Fruit fly (Drosophila melanogaster): ENCODE results near the gene CG4375.

Gene CG4375

DNA sequence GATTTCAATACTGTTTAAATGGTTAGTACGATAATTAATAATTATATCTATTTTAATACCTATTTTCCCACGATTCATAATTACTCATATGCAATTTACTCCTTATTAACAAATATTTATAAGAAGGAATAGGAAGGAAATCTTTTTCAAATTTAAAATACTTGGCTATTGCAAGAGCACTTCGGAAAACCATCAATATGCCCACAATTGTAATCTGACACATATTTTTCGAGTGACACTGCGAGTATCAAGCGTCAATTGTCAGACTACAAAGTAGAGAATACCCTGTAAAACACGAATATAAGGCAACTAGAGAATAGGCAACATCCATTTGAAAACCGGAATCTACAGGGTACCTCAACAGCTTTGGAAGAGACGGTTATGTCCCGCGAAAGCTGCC lies 21.7 kb upstream of the CG4375 start:
- no peak for TF ChIP-seq CG4328 (GFP tag; optimal IDR thresholded peaks at IDR 0.05)
- no peak for TF ChIP-seq CG14014 (GFP tag; IDR thresholded peaks at IDR 0.05)
- peak; percentile 32 for TF ChIP-seq HHEX (GFP tag; optimal IDR thresholded peaks at IDR 0.05)
- TF ChIP-seq CG8359 (GFP tag; optimal IDR thresholded peaks at IDR 0.05; ENCODE audit: borderline replicate concordance) = no peak
- peak; percentile 11 for TF ChIP-seq Med (GFP tag)
- TF ChIP-seq kay (GFP tag; optimal IDR thresholded peaks at IDR 0.05) = no peak
- no peak for TF ChIP-seq CG12769 (tag; optimal IDR thresholded peaks at IDR 0.05)
- no peak for TF ChIP-seq Abd-B (GFP tag; optimal IDR thresholded peaks at IDR 0.05)
- peak; percentile 13 for TF ChIP-seq CG6683 (GFP tag; optimal IDR thresholded peaks at IDR 0.05)
- no peak for TF ChIP-seq CG13775 (GFP tag; optimal IDR thresholded peaks at IDR 0.05)
- TF ChIP-seq CG8290 (GFP tag; optimal IDR thresholded peaks at IDR 0.05) = no peak
- no peak for TF ChIP-seq CG8290 (tag; optimal IDR thresholded peaks at IDR 0.05)
- TF ChIP-seq D19A (tag; optimal IDR thresholded peaks at IDR 0.05) = peak; percentile 14
- peak; percentile 40 for TF ChIP-seq bcd (GFP tag; optimal IDR thresholded peaks at IDR 0.05)
- no peak for TF ChIP-seq wek (GFP tag; optimal IDR thresholded peaks at IDR 0.05)
- no peak for TF ChIP-seq HLH4C (GFP tag; IDR thresholded peaks at IDR 0.05; ENCODE audit: partially characterized antibody)
- TF ChIP-seq corto (GFP tag; optimal IDR thresholded peaks at IDR 0.05) = no peak
- 0 out of 2 replicates have a peak, but pooled peaks have one; percentile 31 for TF ChIP-seq CG31441 (GFP tag; IDR thresholded peaks at IDR 0.05)
- TF ChIP-seq Vsx1 (GFP tag; optimal IDR thresholded peaks at IDR 0.05) = no peak
- TF ChIP-seq exex (tag; optimal IDR thresholded peaks at IDR 0.05) = peak; percentile 2
- no peak for TF ChIP-seq inv (GFP tag; IDR thresholded peaks at IDR 0.05; ENCODE audit: partially characterized antibody)
- TF ChIP-seq ap (GFP tag; IDR thresholded peaks at IDR 0.05) = no peak
- TF ChIP-seq hb (GFP tag; IDR thresholded peaks at IDR 0.05; ENCODE audit: partially characterized antibody) = no peak
- TF ChIP-seq gcm (GFP tag; optimal IDR thresholded peaks at IDR 0.05) = no peak
- TF ChIP-seq Hr3 (GFP tag; optimal IDR thresholded peaks at IDR 0.05) = no peak
- no peak for TF ChIP-seq CG31388 (GFP tag; optimal IDR thresholded peaks at IDR 0.05)
- 0 out of 2 replicates have a peak, but pooled peaks have one; percentile 22 for TF ChIP-seq lmd (GFP tag; IDR thresholded peaks at IDR 0.05)
- peak; percentile 36 for TF ChIP-seq Fer3 (tag; optimal IDR thresholded peaks at IDR 0.05)
- TF ChIP-seq NC2β (GFP tag; optimal IDR thresholded peaks at IDR 0.05) = no peak
- peak; percentile 12 for TF ChIP-seq CG12659 (GFP tag; optimal IDR thresholded peaks at IDR 0.05)
- no peak for TF ChIP-seq tx (GFP tag; optimal IDR thresholded peaks at IDR 0.05)
- TF ChIP-seq CG33557 (GFP tag; optimal IDR thresholded peaks at IDR 0.05) = no peak
- no peak for TF ChIP-seq CG1647 (GFP tag; optimal IDR thresholded peaks at IDR 0.05)
- TF ChIP-seq D19B (GFP tag; optimal IDR thresholded peaks at IDR 0.05) = peak; percentile 91
- peak; percentile 74 for TF ChIP-seq Meics (GFP tag; optimal IDR thresholded peaks at IDR 0.05)
- no peak for TF ChIP-seq E2f1 (GFP tag; IDR thresholded peaks at IDR 0.05)
- no peak for TF ChIP-seq CG4730 (GFP tag; IDR thresholded peaks at IDR 0.05)
- TF ChIP-seq dan (GFP tag; IDR thresholded peaks at IDR 0.05) = no peak
- TF ChIP-seq Hand (GFP tag; optimal IDR thresholded peaks at IDR 0.05) = peak; percentile 9
- TF ChIP-seq CG13424 (tag; optimal IDR thresholded peaks at IDR 0.05) = peak; percentile 25
- TF ChIP-seq CG1603 (tag; optimal IDR thresholded peaks at IDR 0.05) = no peak
- TF ChIP-seq Lhr (GFP tag; optimal IDR thresholded peaks at IDR 0.05) = no peak
- TF ChIP-seq Ssrp (tag; optimal IDR thresholded peaks at IDR 0.05) = no peak
- TF ChIP-seq CG3065 (GFP tag; optimal IDR thresholded peaks at IDR 0.05) = no peak
- no peak for TF ChIP-seq CG10462 (GFP tag; optimal IDR thresholded peaks at IDR 0.05)
- TF ChIP-seq Six4 (GFP tag; optimal IDR thresholded peaks at IDR 0.05) = no peak
- no peak for TF ChIP-seq gcm2 (GFP tag; optimal IDR thresholded peaks at IDR 0.05)
- TF ChIP-seq CG7839 (tag; optimal IDR thresholded peaks at IDR 0.05) = peak; percentile 53
- no peak for TF ChIP-seq luna (GFP tag; optimal IDR thresholded peaks at IDR 0.05)
- no peak for TF ChIP-seq HmgZ (tag; optimal IDR thresholded peaks at IDR 0.05)
- TF ChIP-seq CG12299 (tag; optimal IDR thresholded peaks at IDR 0.05) = no peak

All from whole organism, embryonic.